Fruit fly (Drosophila melanogaster) whole organism, embryonic: Measurements from ENCODE around the gene Kah.

Experiments
- B-H2 ChIP-seq: fragments of 200-800 bp; sonication (Bioruptor generic); optimal IDR thresholded peaks from 2 replicates; lab custom pipeline; 2018; ENCODE audit warnings: missing biosample characterization, mild to moderate bottlenecking, missing genetic modification characterization
- BEAF-32 ChIP-seq: fragments of 200-800 bp; sonication (Bioruptor generic); optimal IDR thresholded peaks from 3 replicates; lab custom pipeline; 2017; ENCODE audit warnings: missing biosample characterization, missing genetic modification characterization, mild to moderate bottlenecking, moderate library complexity, missing genetic modification reagents
- Bdp1 ChIP-seq: fragments of 200-800 bp; sonication (Bioruptor generic); optimal IDR thresholded peaks from 3 replicates; lab custom pipeline; 2016; ENCODE audit warnings: missing biosample characterization, missing genetic modification characterization
- CG10543 ChIP-seq: fragments of 200-800 bp; sonication (Bioruptor generic); optimal IDR thresholded peaks from 3 replicates; lab custom pipeline; 2017; ENCODE audit warnings: missing biosample characterization, mild to moderate bottlenecking, missing genetic modification characterization, moderate library complexity
- CG11093 ChIP-seq: fragments of 200-800 bp; sonication (Bioruptor generic); IDR thresholded peaks from 3 replicates; pipeline ENCODE4 v1.3.6; 2022; ENCODE audit warnings: missing biosample characterization, missing genetic modification characterization
- CG12071 ChIP-seq: fragments of 200-800 bp; sonication (Bioruptor generic); optimal IDR thresholded peaks from 3 replicates; lab custom pipeline; 2018; ENCODE audit warnings: missing biosample characterization, mild to moderate bottlenecking, missing genetic modification characterization
- CG13287 ChIP-seq: fragments of 200-800 bp; sonication (Bioruptor generic); IDR thresholded peaks from 2 replicates; pipeline ENCODE4 v1.3.6; 2022; ENCODE audit warnings: missing biosample characterization, missing genetic modification characterization; ENCODE audit not compliant: partially characterized antibody
- CG17361 ChIP-seq: fragments of 200-800 bp; sonication (Bioruptor generic); IDR thresholded peaks from 3 replicates; pipeline ENCODE4 v1.3.6; 2022; ENCODE audit warnings: missing biosample characterization, missing genetic modification characterization
- CG17385 ChIP-seq: fragments of 200-800 bp; sonication (Bioruptor generic); optimal IDR thresholded peaks from 3 replicates; lab custom pipeline; 2018; ENCODE audit warnings: missing biosample characterization, mild to moderate bottlenecking, missing genetic modification characterization
- CG2875 ChIP-seq: fragments of 200-800 bp; sonication (Bioruptor generic); optimal IDR thresholded peaks from 2 replicates; lab custom pipeline; 2017; ENCODE audit warnings: missing biosample characterization, mild to moderate bottlenecking, missing genetic modification characterization, missing genetic modification reagents
- CG30020 ChIP-seq: fragments of 200-800 bp; optimal IDR thresholded peaks from 2 replicates; lab custom pipeline; 2019; ENCODE audit warnings: missing biosample characterization, mild to moderate bottlenecking, missing genetic modification characterization, moderate library complexity
- CG3407 ChIP-seq: fragments of 200-800 bp; sonication (Bioruptor generic); optimal IDR thresholded peaks from 2 replicates; lab custom pipeline; 2018; ENCODE audit warnings: missing biosample characterization, mild to moderate bottlenecking, missing genetic modification characterization
- CG3847 ChIP-seq: fragments of 200-800 bp; sonication (Bioruptor generic); IDR thresholded peaks from 2 replicates; pipeline ENCODE4 v1.3.6; 2022; ENCODE audit warnings: missing biosample characterization, missing genetic modification characterization
- CG4617 ChIP-seq: fragments of 200-800 bp; sonication (Bioruptor generic); optimal IDR thresholded peaks from 3 replicates; lab custom pipeline; 2016; ENCODE audit warnings: missing biosample characterization, missing genetic modification characterization, borderline replicate concordance
- CG4820 ChIP-seq: fragments of 200-800 bp; sonication (Bioruptor generic); optimal IDR thresholded peaks from 3 replicates; lab custom pipeline; 2016; ENCODE audit warnings: missing biosample characterization, missing genetic modification characterization
- CG6254 ChIP-seq: fragments of 200-800 bp; sonication (Bioruptor generic); optimal IDR thresholded peaks from 3 replicates; lab custom pipeline; 2017; ENCODE audit warnings: mild to moderate bottlenecking, missing biosample characterization, missing genetic modification reagents, missing genetic modification characterization
- CG7357 ChIP-seq: fragments of 200-800 bp; sonication (Bioruptor generic); IDR thresholded peaks from 3 replicates; pipeline ENCODE4 v1.3.6; 2022; ENCODE audit warnings: missing biosample characterization, missing genetic modification characterization
- CG7987 ChIP-seq: fragments of 200-800 bp; sonication (Bioruptor generic); optimal IDR thresholded peaks from 2 replicates; lab custom pipeline; 2018; ENCODE audit warnings: missing biosample characterization, mild to moderate bottlenecking, missing genetic modification characterization, moderate library complexity
- CrebB ChIP-seq: fragments of 200-800 bp; sonication (Bioruptor generic); optimal IDR thresholded peaks from 3 replicates; lab custom pipeline; 2018; ENCODE audit warnings: missing biosample characterization, mild to moderate bottlenecking, missing genetic modification characterization
- Dek ChIP-seq: fragments of 200-800 bp; sonication (Bioruptor generic); optimal IDR thresholded peaks from 3 replicates; lab custom pipeline; 2019; ENCODE audit warnings: missing biosample characterization, mild to moderate bottlenecking, missing genetic modification characterization, moderate library complexity
- Dfd ChIP-seq, 2 experiments: fragments of >200 bp; optimal IDR thresholded peaks; 2 replicates each; lab custom pipeline; 2017; ENCODE audit warnings: missing biosample characterization in 2 of 2, missing genetic modification characterization in 2 of 2
- Dip2 ChIP-seq: fragments of 200-800 bp; sonication (Bioruptor generic); IDR thresholded peaks from 2 replicates; pipeline ENCODE4 v1.3.6; 2022; ENCODE audit warnings: missing biosample characterization, missing genetic modification characterization
- Doc2 ChIP-seq: fragments of 200-800 bp; sonication (Bioruptor generic); IDR thresholded peaks from 2 replicates; pipeline ENCODE4 v1.3.6; 2022; ENCODE audit warnings: missing biosample characterization, missing genetic modification characterization
- E2f2 ChIP-seq: fragments of 200-800 bp; sonication (Bioruptor generic); IDR thresholded peaks from 2 replicates; pipeline ENCODE4 v1.3.6; 2022; ENCODE audit warnings: missing biosample characterization, missing genetic modification characterization
- Gug ChIP-seq: fragments of 200-800 bp; sonication (Bioruptor generic); IDR thresholded peaks from 4 replicates; pipeline ENCODE4 v1.3.6; 2022; ENCODE audit warnings: missing biosample characterization, missing genetic modification characterization
- Hr78 ChIP-seq, 2 experiments: fragments of 200-800 bp in 1 of 2; fragments of >200 bp in 1 of 2; sonication (Bioruptor generic) in 1 of 2; optimal IDR thresholded peaks; 2 replicates each; lab custom pipeline; 2017 to 2019; ENCODE audit warnings: missing biosample characterization in 2 of 2, missing genetic modification characterization in 2 of 2, mild to moderate bottlenecking in 1 of 2, moderate library complexity in 1 of 2
- MTF-1 ChIP-seq: fragments of 200-800 bp; sonication (Bioruptor generic); optimal IDR thresholded peaks from 2 replicates; lab custom pipeline; 2018; ENCODE audit warnings: missing biosample characterization, mild to moderate bottlenecking, missing genetic modification characterization, borderline replicate concordance
- Med ChIP-seq: fragments of 200-800 bp; sonication (Bioruptor generic); peaks from one replicate; lab custom pipeline; 2016; ENCODE audit warnings: missing biosample characterization, missing genetic modification characterization, mild to moderate bottlenecking, inconsistent platforms, moderate library complexity
- Rfx ChIP-seq: fragments of 200-800 bp; sonication (Bioruptor generic); IDR thresholded peaks from 2 replicates; pipeline ENCODE4 v1.3.6; 2022; ENCODE audit warnings: missing biosample characterization, missing genetic modification characterization
- Xrp1 ChIP-seq: fragments of 200-800 bp; sonication (Bioruptor generic); IDR thresholded peaks from 2 replicates; pipeline ENCODE4 v1.3.6; 2022; ENCODE audit warnings: missing biosample characterization, missing genetic modification characterization
- abd-A ChIP-seq: fragments of 200-800 bp; sonication (Bioruptor generic); optimal IDR thresholded peaks from 3 replicates; lab custom pipeline; 2019; ENCODE audit warnings: missing biosample characterization, mild to moderate bottlenecking, missing genetic modification characterization, moderate library complexity
- ato ChIP-seq: fragments of 200-800 bp; sonication (Bioruptor generic); IDR thresholded peaks from 2 replicates; pipeline ENCODE4 v1.3.6; 2022; ENCODE audit warnings: missing biosample characterization, missing genetic modification characterization; ENCODE audit not compliant: partially characterized antibody
- bbx ChIP-seq: fragments of 200-800 bp; sonication (Bioruptor generic); IDR thresholded peaks from 2 replicates; pipeline ENCODE4 v1.3.6; 2022; ENCODE audit warnings: missing biosample characterization, missing genetic modification characterization; ENCODE audit not compliant: partially characterized antibody
- chinmo ChIP-seq: fragments of 200-800 bp; sonication (Bioruptor generic); IDR thresholded peaks from 4 replicates; pipeline ENCODE4 v1.3.6; 2022; ENCODE audit warnings: missing biosample characterization, missing genetic modification characterization; ENCODE audit not compliant: partially characterized antibody
- cwo ChIP-seq: fragments of 200-800 bp; sonication (Bioruptor generic); optimal IDR thresholded peaks from 3 replicates; lab custom pipeline; 2017; ENCODE audit warnings: missing biosample characterization, missing genetic modification characterization, mild to moderate bottlenecking, moderate library complexity, missing genetic modification reagents
- fu2 ChIP-seq: fragments of 200-800 bp; sonication (Bioruptor generic); optimal IDR thresholded peaks from 2 replicates; lab custom pipeline; 2016; ENCODE audit warnings: missing biosample characterization, missing genetic modification characterization
- gem ChIP-seq: fragments of 200-800 bp; sonication (Bioruptor generic); optimal IDR thresholded peaks from 2 replicates; lab custom pipeline; 2019; ENCODE audit warnings: missing biosample characterization, mild to moderate bottlenecking, missing genetic modification characterization, moderate library complexity
- hbn ChIP-seq: fragments of 200-800 bp; sonication (Bioruptor generic); IDR thresholded peaks from 2 replicates; pipeline ENCODE4 v1.3.6; 2022; ENCODE audit warnings: missing biosample characterization, missing genetic modification characterization; ENCODE audit not compliant: partially characterized antibody
- ind ChIP-seq: fragments of 200-800 bp; sonication (Bioruptor generic); optimal IDR thresholded peaks from 3 replicates; lab custom pipeline; 2016; ENCODE audit warnings: missing biosample characterization, missing genetic modification characterization
- p53 ChIP-seq: fragments of 200-800 bp; sonication (Bioruptor generic); optimal IDR thresholded peaks from 2 replicates; lab custom pipeline; 2016; ENCODE audit warnings: missing biosample characterization, missing genetic modification characterization
- pita ChIP-seq: fragments of 200-800 bp; sonication (Bioruptor generic); optimal IDR thresholded peaks from 2 replicates; lab custom pipeline; 2017; ENCODE audit warnings: missing biosample characterization, mild to moderate bottlenecking, missing genetic modification characterization
- prd ChIP-seq, 3 experiments: fragments of >200 bp in 2 of 3; fragments of 200-800 bp in 1 of 3; sonication (Bioruptor generic) in 1 of 3; optimal IDR thresholded peaks in 2 of 3; IDR thresholded peaks in 1 of 3; 2 replicates in 2 of 3; 3 replicates in 1 of 3; pipeline versions ENCODE4 v1.3.6 to Lab custom; 2017 to 2022; ENCODE audit warnings: missing biosample characterization in 1 of 3, missing genetic modification characterization in 1 of 3
- psq ChIP-seq: fragments of 200-800 bp; sonication (Bioruptor generic); optimal IDR thresholded peaks from 2 replicates; lab custom pipeline; 2017; ENCODE audit warnings: missing biosample characterization, missing genetic modification characterization
- ro ChIP-seq: fragments of 200-800 bp; sonication (Bioruptor generic); IDR thresholded peaks from 2 replicates; pipeline ENCODE4 v1.3.6; 2022; ENCODE audit warnings: missing biosample characterization, missing genetic modification characterization
- sim ChIP-seq: fragments of 200-800 bp; sonication (Bioruptor generic); IDR thresholded peaks from 2 replicates; pipeline ENCODE4 v1.3.6; 2022; ENCODE audit warnings: missing biosample characterization, missing genetic modification characterization
- slp2 ChIP-seq: fragments of 200-800 bp; sonication (Bioruptor generic); optimal IDR thresholded peaks from 2 replicates; lab custom pipeline; 2016; ENCODE audit warnings: missing biosample characterization, missing genetic modification characterization
- so ChIP-seq: fragments of 200-800 bp; sonication (Bioruptor generic); IDR thresholded peaks from 3 replicates; pipeline ENCODE4 v1.3.6; 2022; ENCODE audit warnings: missing biosample characterization, missing genetic modification characterization
- zen2 ChIP-seq: fragments of 200-800 bp; sonication (Bioruptor generic); IDR thresholded peaks from 3 replicates; pipeline ENCODE4 v1.3.6; 2022; ENCODE audit warnings: missing biosample characterization, missing genetic modification characterization; ENCODE audit not compliant: partially characterized antibody

Kah gene

dm6 chr3L:540432-540973, 48.6 kb downstream of the Kah start, which contains the start of the genes klar and BORCS6 (continued):
- no peak for TF ChIP-seq CG11093 (GFP tag; lab: Robert Waterston, UW)
- peak; percentile 21 for TF ChIP-seq CG2875 (GFP tag; lab: Kevin White, UChicago)
- peak; percentile 83 for TF ChIP-seq CG3847 (GFP tag; lab: Robert Waterston, UW)
- TF ChIP-seq Xrp1 (GFP tag; lab: Robert Waterston, UW): peak; percentile 17; the same call in 1 of the 2 replicates
- TF ChIP-seq B-H2: peak; percentile 40
- TF ChIP-seq CG10543 (GFP tag; lab: Kevin White, UChicago): peak; percentile 69
- peak; percentile 70 for TF ChIP-seq CG17361 (GFP tag; lab: Robert Waterston, UW)
- no peak for TF ChIP-seq MTF-1 (GFP tag; lab: Kevin White, UChicago)
- TF ChIP-seq CG12071 (GFP tag; lab: Kevin White, UChicago): peak; percentile 42
- no peak for TF ChIP-seq so (GFP tag; lab: Robert Waterston, UW)
- TF ChIP-seq Med (GFP tag; lab: Kevin White, UChicago): peak; percentile 92
- TF ChIP-seq E2f2 (GFP tag; lab: Robert Waterston, UW): peak; percentile 62
- TF ChIP-seq Bdp1 (GFP tag; lab: Kevin White, UChicago): peak; percentile 41
- no peak for TF ChIP-seq Dfd (GFP tag; optimal IDR thresholded peaks at IDR 0.05; lab: Kevin White, UChicago)
- peak; percentile 57 for TF ChIP-seq CG17385 (GFP tag; lab: Kevin White, UChicago)
- peak; percentile 95 for TF ChIP-seq chinmo (GFP tag; lab: Robert Waterston, UW)
- TF ChIP-seq CG4820 (GFP tag; lab: Kevin White, UChicago): peak; percentile 6
- TF ChIP-seq CG7987 (GFP tag; lab: Kevin White, UChicago): peak; percentile 49
- TF ChIP-seq abd-A (tag; lab: Kevin White, UChicago): peak; percentile 57
- TF ChIP-seq CG13287 (GFP tag; lab: Robert Waterston, UW): peak; percentile 99
- TF ChIP-seq Rfx (GFP tag; lab: Robert Waterston, UW): peak; percentile 51
- peak; percentile 99 for TF ChIP-seq BEAF-32 (GFP tag; lab: Kevin White, UChicago)
- TF ChIP-seq ind (GFP tag; lab: Kevin White, UChicago): peak; percentile 67
- no peak for TF ChIP-seq psq (GFP tag; lab: Kevin White, UChicago)
- TF ChIP-seq CrebB (tag; lab: Kevin White, UChicago): peak; percentile 41
- no peak for TF ChIP-seq CG6254 (GFP tag; lab: Kevin White, UChicago)
- peak in 1 of 2 experiments; percentile 6 for TF ChIP-seq Hr78 (GFP tag; optimal IDR thresholded peaks at IDR 0.05; lab: Kevin White, UChicago)
- peak; percentile 35 for TF ChIP-seq Dek
- no peak for TF ChIP-seq pita (GFP tag; lab: Kevin White, UChicago)
- peak; percentile 88; the same call in 2 of the 3 replicates for TF ChIP-seq zen2 (GFP tag; lab: Robert Waterston, UW)
- peak; percentile 58 for TF ChIP-seq p53 (GFP tag; lab: Kevin White, UChicago)
- peak; percentile 37 for TF ChIP-seq fu2 (GFP tag; lab: Kevin White, UChicago)
- peak; percentile 97 for TF ChIP-seq bbx (GFP tag; lab: Robert Waterston, UW)
- peak; percentile 94 for TF ChIP-seq ato
- TF ChIP-seq prd (optimal IDR thresholded peaks at IDR 0.05; lab: Kevin White, UChicago): no peak
- TF ChIP-seq prd (GFP tag; IDR thresholded peaks at IDR 0.05; lab: Robert Waterston, UW): peak; percentile 66
- peak; percentile 95 for TF ChIP-seq CG30020
- TF ChIP-seq CG3407 (GFP tag; lab: Kevin White, UChicago): no peak
- TF ChIP-seq slp2 (GFP tag; lab: Kevin White, UChicago): peak; percentile 62
- no peak for TF ChIP-seq sim (GFP tag; lab: Robert Waterston, UW)
- TF ChIP-seq Gug: no peak
- peak; percentile 16 for TF ChIP-seq cwo (GFP tag; lab: Kevin White, UChicago)
- no peak for TF ChIP-seq Doc2 (GFP tag; lab: Robert Waterston, UW)
- no peak for TF ChIP-seq Dip2 (GFP tag; lab: Robert Waterston, UW)
- peak; percentile 61; the same call in 2 of the 3 replicates for TF ChIP-seq CG7357 (GFP tag; lab: Robert Waterston, UW)
- peak; percentile 98 for TF ChIP-seq hbn
- no peak for TF ChIP-seq ro (GFP tag; lab: Robert Waterston, UW)
- TF ChIP-seq CG4617 (GFP tag; lab: Kevin White, UChicago): peak; percentile 63
- TF ChIP-seq gem (tag; lab: Kevin White, UChicago): peak; percentile 66
